Fruit fly (Drosophila melanogaster): ENCODE results near the gene CG14969.

- TF ChIP-seq EcR (GFP tag; optimal IDR thresholded peaks at IDR 0.05) (no peak), CG8478 (optimal IDR thresholded peaks at IDR 0.05) (no peak), usp (GFP tag; optimal IDR thresholded peaks at IDR 0.05) (no peak), pan (optimal IDR thresholded peaks at IDR 0.05) (no peak), psq (optimal IDR thresholded peaks at IDR 0.05) (no peak)
Measured at dm6 chr3L:3337345-3337928, 2.7 kb upstream of the CG14969 start.
